Fruit fly (Drosophila melanogaster) whole organism, embryonic: Measurements from ENCODE around the gene Cln7.
A peak's percentile ranks its signal among the peaks of the same experiment; 100 is the strongest.

Experiments used
- Aef1 ChIP-seq: fragments of 200-800 bp; sonication (Bioruptor generic); IDR thresholded peaks from 3 replicates; pipeline ENCODE4 v1.3.6; 2022; ENCODE audit warnings: missing biosample characterization, missing genetic modification characterization
- CG1024 ChIP-seq: fragments of 200-800 bp; sonication (Bioruptor generic); IDR thresholded peaks from 2 replicates; pipeline ENCODE4 v1.3.6; 2022; ENCODE audit warnings: missing biosample characterization, missing genetic modification characterization
- CG10543 ChIP-seq: fragments of 200-800 bp; sonication (Bioruptor generic); optimal IDR thresholded peaks from 3 replicates; lab custom pipeline; 2017; ENCODE audit warnings: missing biosample characterization, mild to moderate bottlenecking, missing genetic modification characterization, moderate library complexity
- CG11398 ChIP-seq: fragments of 200-800 bp; sonication (Bioruptor generic); optimal IDR thresholded peaks from 2 replicates; lab custom pipeline; 2016; ENCODE audit warnings: missing biosample characterization, missing genetic modification characterization
- CG11695 ChIP-seq: fragments of 200-800 bp; sonication (Bioruptor generic); IDR thresholded peaks from 3 replicates; pipeline ENCODE4 v1.3.6; 2022; ENCODE audit warnings: missing biosample characterization, missing genetic modification characterization
- CG12071 ChIP-seq: fragments of 200-800 bp; sonication (Bioruptor generic); optimal IDR thresholded peaks from 3 replicates; lab custom pipeline; 2018; ENCODE audit warnings: missing biosample characterization, mild to moderate bottlenecking, missing genetic modification characterization
- CG14441 ChIP-seq: fragments of 200-800 bp; sonication (Bioruptor generic); IDR thresholded peaks from 2 replicates; pipeline ENCODE4 v1.3.6; 2022; ENCODE audit warnings: missing biosample characterization, missing genetic modification characterization
- CG14710 ChIP-seq: fragments of 200-800 bp; sonication (Bioruptor generic); optimal IDR thresholded peaks from 3 replicates; lab custom pipeline; 2019; ENCODE audit warnings: missing biosample characterization, mild to moderate bottlenecking, missing genetic modification characterization, moderate library complexity
- CG15073 ChIP-seq: fragments of 200-800 bp; sonication (Bioruptor generic); optimal IDR thresholded peaks from 2 replicates; lab custom pipeline; 2016; ENCODE audit warnings: missing biosample characterization, missing genetic modification characterization
- CG17359 ChIP-seq: fragments of 200-800 bp; sonication (Bioruptor generic); optimal IDR thresholded peaks from 3 replicates; lab custom pipeline; 2018; ENCODE audit warnings: missing biosample characterization, mild to moderate bottlenecking, missing genetic modification characterization, moderate library complexity
- CG31365 ChIP-seq: fragments of 200-800 bp; sonication (Bioruptor generic); optimal IDR thresholded peaks from 2 replicates; lab custom pipeline; 2018; ENCODE audit warnings: missing biosample characterization, mild to moderate bottlenecking, missing genetic modification characterization
- CG42726 ChIP-seq: fragments of 200-800 bp; sonication (Bioruptor generic); IDR thresholded peaks from 2 replicates; pipeline ENCODE4 v1.3.6; 2022; ENCODE audit warnings: missing biosample characterization, missing genetic modification characterization; ENCODE audit not compliant: partially characterized antibody
- CG4282 ChIP-seq: fragments of 200-800 bp; sonication (Bioruptor generic); optimal IDR thresholded peaks from 2 replicates; lab custom pipeline; 2016; ENCODE audit warnings: missing biosample characterization, missing genetic modification characterization
- CG4404 ChIP-seq: fragments of 200-800 bp; sonication (Bioruptor generic); IDR thresholded peaks from 2 replicates; pipeline ENCODE4 v1.3.6; 2022; ENCODE audit warnings: missing biosample characterization, missing genetic modification characterization
- CG5180 ChIP-seq: fragments of 200-800 bp; sonication (Bioruptor generic); optimal IDR thresholded peaks from 3 replicates; lab custom pipeline; 2017; ENCODE audit warnings: missing biosample characterization, missing genetic modification characterization, mild to moderate bottlenecking, moderate library complexity, missing genetic modification reagents
- CG7357 ChIP-seq: fragments of 200-800 bp; sonication (Bioruptor generic); IDR thresholded peaks from 3 replicates; pipeline ENCODE4 v1.3.6; 2022; ENCODE audit warnings: missing biosample characterization, missing genetic modification characterization
- CG8924 ChIP-seq: fragments of 200-800 bp; optimal IDR thresholded peaks from 3 replicates; lab custom pipeline; 2019; ENCODE audit warnings: missing biosample characterization, mild to moderate bottlenecking, missing genetic modification characterization, moderate library complexity
- CG9727 ChIP-seq: fragments of 200-800 bp; sonication (Bioruptor generic); optimal IDR thresholded peaks from 3 replicates; lab custom pipeline; 2017; ENCODE audit warnings: missing biosample characterization, mild to moderate bottlenecking, missing genetic modification characterization
- D19B ChIP-seq: fragments of 200-800 bp; sonication (Bioruptor generic); optimal IDR thresholded peaks from 2 replicates; lab custom pipeline; 2017; ENCODE audit warnings: missing biosample characterization, mild to moderate bottlenecking, missing genetic modification characterization
- Deaf1 ChIP-seq: fragments of 200-800 bp; optimal IDR thresholded peaks from 3 replicates; lab custom pipeline; 2019; ENCODE audit warnings: missing biosample characterization, mild to moderate bottlenecking, missing genetic modification characterization, moderate library complexity
- ERR ChIP-seq: fragments of 200-800 bp; sonication (Bioruptor generic); optimal IDR thresholded peaks from 2 replicates; lab custom pipeline; 2016; ENCODE audit warnings: missing biosample characterization, missing genetic modification characterization
- Eip74EF ChIP-seq, 2 experiments: fragments of 200-800 bp in 1 of 2; fragments of >200 bp in 1 of 2; sonication (Bioruptor generic) in 1 of 2; optimal IDR thresholded peaks; 2 replicates each; lab custom pipeline; 2017 to 2019; ENCODE audit warnings: missing biosample characterization in 2 of 2, missing genetic modification characterization in 2 of 2, mild to moderate bottlenecking in 1 of 2, moderate library complexity in 1 of 2
- Fer3 ChIP-seq: fragments of 200-800 bp; sonication (Bioruptor generic); optimal IDR thresholded peaks from 2 replicates; lab custom pipeline; 2018; ENCODE audit warnings: missing biosample characterization, mild to moderate bottlenecking, missing genetic modification characterization, moderate library complexity
- Hr3 ChIP-seq: fragments of 200-800 bp; sonication (Bioruptor generic); optimal IDR thresholded peaks from 3 replicates; lab custom pipeline; 2016; ENCODE audit warnings: missing biosample characterization, missing genetic modification characterization
- Lhr ChIP-seq: fragments of 200-800 bp; sonication (Bioruptor generic); optimal IDR thresholded peaks from 3 replicates; lab custom pipeline; 2017; ENCODE audit warnings: mild to moderate bottlenecking, missing biosample characterization, missing genetic modification reagents, missing genetic modification characterization
- MBD-R2 ChIP-seq: fragments of 200-800 bp; sonication (Bioruptor generic); IDR thresholded peaks from 2 replicates; pipeline ENCODE4 v1.3.6; 2022; ENCODE audit warnings: missing biosample characterization, missing genetic modification characterization
- MTF-1 ChIP-seq: fragments of 200-800 bp; sonication (Bioruptor generic); optimal IDR thresholded peaks from 2 replicates; lab custom pipeline; 2018; ENCODE audit warnings: missing biosample characterization, mild to moderate bottlenecking, missing genetic modification characterization, borderline replicate concordance
- Max ChIP-seq: fragments of 200-800 bp; sonication (Bioruptor generic); optimal IDR thresholded peaks from 2 replicates; lab custom pipeline; 2016; ENCODE audit warnings: missing biosample characterization, mild to moderate bottlenecking, missing genetic modification characterization
- NFAT ChIP-seq: fragments of 200-800 bp; sonication (Bioruptor generic); IDR thresholded peaks from 2 replicates; pipeline ENCODE4 v1.3.6; 2022; ENCODE audit warnings: missing biosample characterization, missing genetic modification characterization
- Poxn ChIP-seq: fragments of 200-800 bp; sonication (Bioruptor generic); IDR thresholded peaks from 2 replicates; pipeline ENCODE4 v1.3.6; 2022; ENCODE audit warnings: missing biosample characterization, missing genetic modification characterization
- Sox100B ChIP-seq: fragments of 200-800 bp; sonication (Bioruptor generic); optimal IDR thresholded peaks from 3 replicates; lab custom pipeline; 2018; ENCODE audit warnings: missing biosample characterization, mild to moderate bottlenecking, missing genetic modification characterization
- Trl ChIP-seq, 3 experiments: fragments of >200 bp in 2 of 3; fragments of 200-800 bp in 1 of 3; sonication (Bioruptor generic) in 1 of 3; optimal IDR thresholded peaks; 2 replicates in 1 of 3; 3 replicates in 2 of 3; lab custom pipeline; 2016 to 2017; ENCODE audit warnings: missing biosample characterization in 1 of 3, missing genetic modification characterization in 1 of 3
- YL-1 ChIP-seq: fragments of 200-800 bp; sonication (Bioruptor generic); optimal IDR thresholded peaks from 3 replicates; lab custom pipeline; 2017; ENCODE audit warnings: missing biosample characterization, mild to moderate bottlenecking, missing genetic modification characterization
- al ChIP-seq: fragments of 200-800 bp; sonication (Bioruptor generic); IDR thresholded peaks from 2 replicates; pipeline ENCODE4 v1.3.6; 2022; ENCODE audit warnings: missing biosample characterization, missing genetic modification characterization
- ci ChIP-seq: fragments of 200-800 bp; sonication (Bioruptor generic); IDR thresholded peaks from 3 replicates; pipeline ENCODE4 v1.3.6; 2022; ENCODE audit warnings: missing biosample characterization, missing genetic modification characterization
- cwo ChIP-seq: fragments of 200-800 bp; sonication (Bioruptor generic); optimal IDR thresholded peaks from 3 replicates; lab custom pipeline; 2017; ENCODE audit warnings: missing biosample characterization, missing genetic modification characterization, mild to moderate bottlenecking, moderate library complexity, missing genetic modification reagents
- fru ChIP-seq: fragments of >200 bp; optimal IDR thresholded peaks from 2 replicates; lab custom pipeline; 2017
- gro ChIP-seq: fragments of 200-800 bp; sonication (Bioruptor generic); optimal IDR thresholded peaks from 2 replicates; lab custom pipeline; 2016; ENCODE audit warnings: missing biosample characterization, missing genetic modification characterization
- ham ChIP-seq: fragments of 200-800 bp; sonication (Bioruptor generic); IDR thresholded peaks from 2 replicates; pipeline ENCODE4 v1.3.6; 2022; ENCODE audit warnings: missing biosample characterization, missing genetic modification characterization
- hkb ChIP-seq, 2 experiments: fragments of 200-800 bp in 1 of 2; fragments of >200 bp in 1 of 2; sonication (Bioruptor generic) in 1 of 2; IDR thresholded peaks in 1 of 2; optimal IDR thresholded peaks in 1 of 2; 2 replicates each; pipeline versions ENCODE4 v1.3.6 to Lab custom; 2017 to 2022; ENCODE audit warnings: missing biosample characterization in 1 of 2, missing genetic modification characterization in 1 of 2
- prd ChIP-seq, 3 experiments: fragments of >200 bp in 2 of 3; fragments of 200-800 bp in 1 of 3; sonication (Bioruptor generic) in 1 of 3; optimal IDR thresholded peaks in 2 of 3; IDR thresholded peaks in 1 of 3; 2 replicates in 2 of 3; 3 replicates in 1 of 3; pipeline versions ENCODE4 v1.3.6 to Lab custom; 2017 to 2022; ENCODE audit warnings: missing biosample characterization in 1 of 3, missing genetic modification characterization in 1 of 3
- sima ChIP-seq: fragments of 200-800 bp; sonication (Bioruptor generic); optimal IDR thresholded peaks from 2 replicates; lab custom pipeline; 2016; ENCODE audit warnings: missing biosample characterization, missing genetic modification characterization
- stwl ChIP-seq: fragments of 200-800 bp; sonication (Bioruptor generic); optimal IDR thresholded peaks from 3 replicates; lab custom pipeline; 2018; ENCODE audit warnings: missing biosample characterization, mild to moderate bottlenecking, missing genetic modification characterization, moderate library complexity
- sug ChIP-seq: fragments of 200-800 bp; optimal IDR thresholded peaks from 2 replicates; lab custom pipeline; 2019; ENCODE audit warnings: missing biosample characterization, mild to moderate bottlenecking, missing genetic modification characterization, moderate library complexity
- ttk ChIP-seq: fragments of 200-800 bp; sonication (Bioruptor generic); IDR thresholded peaks from 2 replicates; pipeline ENCODE4 v2.1.2; 2022; ENCODE audit warnings: missing biosample characterization, missing genetic modification characterization
- tx ChIP-seq: fragments of 200-800 bp; sonication (Bioruptor generic); optimal IDR thresholded peaks from 2 replicates; lab custom pipeline; 2016; ENCODE audit warnings: missing biosample characterization, missing genetic modification characterization
- usp ChIP-seq: fragments of >200 bp; optimal IDR thresholded peaks from 2 replicates; lab custom pipeline; 2017; ENCODE audit warnings: missing biosample characterization, missing genetic modification characterization
- z ChIP-seq: fragments of 200-800 bp; sonication (Bioruptor generic); IDR thresholded peaks from 3 replicates; pipeline ENCODE4 v1.3.6; 2022; ENCODE audit warnings: missing biosample characterization, missing genetic modification characterization

Gene Cln7

dm6 chr3L:7367798-7368678, 23.1 kb upstream of the Cln7 start (continued):
- TF ChIP-seq MBD-R2 (GFP tag; lab: Robert Waterston, UW) = no peak; the same call in 1 of the 2 replicates
- TF ChIP-seq CG17359 (tag; lab: Kevin White, UChicago) = peak; percentile 33
- peak; percentile 27 for TF ChIP-seq CG10543 (GFP tag; lab: Kevin White, UChicago)
- TF ChIP-seq sima (GFP tag; lab: Kevin White, UChicago) = no peak
- no peak for TF ChIP-seq z (GFP tag; lab: Robert Waterston, UW)
- TF ChIP-seq Sox100B (GFP tag; lab: Kevin White, UChicago) = peak; percentile 48
- no peak for TF ChIP-seq gro
- no peak for TF ChIP-seq fru
- TF ChIP-seq stwl (tag; lab: Kevin White, UChicago) = no peak
- peak; percentile 80; the same call in 2 of the 3 replicates for TF ChIP-seq ci (GFP tag; lab: Robert Waterston, UW)
- no peak for TF ChIP-seq usp (GFP tag; lab: Kevin White, UChicago)
- TF ChIP-seq Aef1 (GFP tag; lab: Robert Waterston, UW) = no peak
- TF ChIP-seq CG1024 (GFP tag; lab: Robert Waterston, UW) = no peak
- peak; percentile 94 for TF ChIP-seq sug (tag; lab: Kevin White, UChicago)
- TF ChIP-seq CG4282 (GFP tag; lab: Kevin White, UChicago) = no peak
- no peak for TF ChIP-seq YL-1 (GFP tag; lab: Kevin White, UChicago)
- no peak for TF ChIP-seq Poxn (GFP tag; lab: Robert Waterston, UW)
- TF ChIP-seq Lhr (GFP tag; lab: Kevin White, UChicago) = no peak
- TF ChIP-seq CG42726 (GFP tag; lab: Robert Waterston, UW) = no peak
- peak; percentile 42 for TF ChIP-seq CG8924 (tag; lab: Kevin White, UChicago)
- peak; percentile 22 for TF ChIP-seq CG9727 (GFP tag; lab: Kevin White, UChicago)
- no peak for TF ChIP-seq Hr3
- peak in 1 of 2 experiments; percentile 19 for TF ChIP-seq Trl (optimal IDR thresholded peaks at IDR 0.05; lab: Kevin White, UChicago)
- no peak for TF ChIP-seq Trl (GFP tag; optimal IDR thresholded peaks at IDR 0.05; lab: Kevin White, UChicago)
- peak; percentile 24 for TF ChIP-seq cwo (GFP tag; lab: Kevin White, UChicago)
- no peak for TF ChIP-seq CG14441 (GFP tag; lab: Robert Waterston, UW)
- TF ChIP-seq CG31365 = no peak
- TF ChIP-seq CG12071 = no peak
- no peak for TF ChIP-seq CG15073 (GFP tag; lab: Kevin White, UChicago)
- no peak for TF ChIP-seq NFAT (GFP tag; lab: Robert Waterston, UW)
- TF ChIP-seq CG11398 (GFP tag; lab: Kevin White, UChicago) = no peak
- TF ChIP-seq Max (GFP tag; lab: Kevin White, UChicago) = no peak
- no peak for TF ChIP-seq tx (GFP tag; lab: Kevin White, UChicago)
- no peak for TF ChIP-seq ERR
- peak; percentile 19 for TF ChIP-seq Fer3 (tag; lab: Kevin White, UChicago)
- no peak for TF ChIP-seq CG14710 (tag; lab: Kevin White, UChicago)
- no peak for TF ChIP-seq ham (GFP tag; lab: Robert Waterston, UW)
- no peak; the same call in 1 of the 2 replicates for TF ChIP-seq ttk (GFP tag; lab: Robert Waterston, UW)
- TF ChIP-seq CG4404 = no peak
- TF ChIP-seq CG7357 = no peak
- TF ChIP-seq CG5180 (GFP tag; lab: Kevin White, UChicago) = no peak
- no peak; the same call in 1 of the 2 replicates for TF ChIP-seq al (GFP tag; lab: Robert Waterston, UW)
- TF ChIP-seq MTF-1 (GFP tag; lab: Kevin White, UChicago) = no peak
- TF ChIP-seq prd (optimal IDR thresholded peaks at IDR 0.05; lab: Kevin White, UChicago) = no peak
- TF ChIP-seq prd (GFP tag; IDR thresholded peaks at IDR 0.05; lab: Robert Waterston, UW) = no peak
- TF ChIP-seq Eip74EF (GFP tag; optimal IDR thresholded peaks at IDR 0.05; lab: Kevin White, UChicago) = no peak
- peak; percentile 62 for TF ChIP-seq CG11695 (GFP tag; lab: Robert Waterston, UW)
- no peak for TF ChIP-seq hkb (optimal IDR thresholded peaks at IDR 0.05; lab: Kevin White, UChicago)
- TF ChIP-seq hkb (GFP tag; IDR thresholded peaks at IDR 0.05; lab: Robert Waterston, UW) = peak; percentile 43
- TF ChIP-seq Deaf1 (tag; lab: Kevin White, UChicago) = no peak
- no peak for TF ChIP-seq D19B
